Fruit fly (Drosophila melanogaster) whole organism, wandering third instar larva: ENCODE measurements around the gene vers.

Experiments used
- Abd-B ChIP-seq: fragments of >200 bp; optimal IDR thresholded peaks from 2 replicates; lab custom pipeline; 2017; ENCODE audit warnings: missing biosample characterization, missing genetic modification characterization
- CG32264 ChIP-seq: fragments of 200-800 bp; sonication (Bioruptor generic); optimal IDR thresholded peaks from 2 replicates; lab custom pipeline; 2016; ENCODE audit warnings: missing biosample characterization, missing genetic modification characterization
- CG9705 ChIP-seq: fragments of 200-800 bp; sonication (Bioruptor generic); optimal IDR thresholded peaks from 2 replicates; lab custom pipeline; 2018; ENCODE audit warnings: missing biosample characterization, mild to moderate bottlenecking, missing genetic modification characterization
- CrebA ChIP-seq: fragments of 200-800 bp; sonication (Bioruptor generic); optimal IDR thresholded peaks from 2 replicates; lab custom pipeline; 2016; ENCODE audit warnings: missing biosample characterization, mild to moderate bottlenecking, missing genetic modification characterization, borderline replicate concordance
- Dfd ChIP-seq: fragments of >200 bp; optimal IDR thresholded peaks from 2 replicates; lab custom pipeline; 2017; ENCODE audit warnings: missing biosample characterization, missing genetic modification characterization
- Dif ChIP-seq: fragments of 200-275, 200-300 bp; sonication (Bioruptor generic); optimal IDR thresholded peaks from 2 replicates; lab custom pipeline; 2018; ENCODE audit warnings: missing biosample characterization, missing genetic modification characterization; ENCODE audit not compliant: partially characterized antibody
- HLH106 ChIP-seq: fragments of 200-800 bp; optimal IDR thresholded peaks from 3 replicates; lab custom pipeline; 2019; ENCODE audit warnings: missing biosample characterization, mild to moderate bottlenecking, missing genetic modification characterization, moderate library complexity
- Hnf4 ChIP-seq: fragments of 200-800 bp; sonication (Bioruptor generic); optimal IDR thresholded peaks from 2 replicates; lab custom pipeline; 2016; ENCODE audit warnings: missing biosample characterization, mild to moderate bottlenecking, missing genetic modification characterization
- Hr78 ChIP-seq: fragments of >200 bp; optimal IDR thresholded peaks from 2 replicates; lab custom pipeline; 2017; ENCODE audit warnings: missing biosample characterization, missing genetic modification characterization
- Hr83 ChIP-seq: fragments of 200-300 bp; sonication (Bioruptor generic); optimal IDR thresholded peaks from 2 replicates; lab custom pipeline; 2016; ENCODE audit warnings: missing biosample characterization, mild to moderate bottlenecking, missing genetic modification characterization, moderate library complexity; ENCODE audit not compliant: poor library complexity, severe bottlenecking
- Jra ChIP-seq: sonication (Bioruptor generic); optimal IDR thresholded peaks from 2 replicates; lab custom pipeline; 2016; ENCODE audit warnings: missing biosample characterization, missing genetic modification characterization
- Myc ChIP-seq: fragments of >200 bp; optimal IDR thresholded peaks from 2 replicates; lab custom pipeline; 2017
- N ChIP-seq: fragments of >200 bp; optimal IDR thresholded peaks from 2 replicates; lab custom pipeline; 2018; ENCODE audit warnings: missing biosample characterization, missing external identifiers, missing genetic modification characterization
- OdsH ChIP-seq: fragments of 200-800 bp; sonication (Bioruptor generic); optimal IDR thresholded peaks from 2 replicates; lab custom pipeline; 2016; ENCODE audit warnings: missing biosample characterization, mild to moderate bottlenecking, missing genetic modification characterization
- Rel ChIP-seq, 2 experiments: fragments of 200-800 bp; sonication (Bioruptor generic) in 1 of 2; optimal IDR thresholded peaks; 2 replicates in 1 of 2; 3 replicates in 1 of 2; lab custom pipeline; 2016 to 2019; ENCODE audit warnings: mild to moderate bottlenecking in 2 of 2, missing biosample characterization in 2 of 2, missing genetic modification characterization in 2 of 2, moderate library complexity in 1 of 2
- Sp1 ChIP-seq: fragments of 200-800 bp; sonication (Bioruptor generic); optimal IDR thresholded peaks from 3 replicates; lab custom pipeline; 2019; ENCODE audit warnings: missing biosample characterization, mild to moderate bottlenecking, missing genetic modification characterization, moderate library complexity
- Vsx2 ChIP-seq: fragments of 200-300, 225-300 bp; sonication (Bioruptor generic); optimal IDR thresholded peaks from 2 replicates; lab custom pipeline; 2018; ENCODE audit warnings: missing biosample characterization, missing genetic modification characterization; ENCODE audit not compliant: partially characterized antibody
- br ChIP-seq: fragments of 200-800 bp; sonication (Bioruptor generic); optimal IDR thresholded peaks from 2 replicates; lab custom pipeline; 2016; ENCODE audit warnings: missing biosample characterization, missing genetic modification characterization
- brk ChIP-seq: fragments of 200-800 bp; sonication (Bioruptor generic); optimal IDR thresholded peaks from 2 replicates; lab custom pipeline; 2016; ENCODE audit warnings: missing biosample characterization, mild to moderate bottlenecking, missing genetic modification characterization
- dl ChIP-seq, 2 experiments: fragments of 175-275, 200-275 bp in 1 of 2; fragments of 200-275 bp in 1 of 2; sonication (Bioruptor generic); optimal IDR thresholded peaks; lab custom pipeline; 2018; ENCODE audit warnings: mild to moderate bottlenecking in 2 of 2, missing biosample characterization in 2 of 2, missing genetic modification characterization in 2 of 2, moderate library complexity in 2 of 2; ENCODE audit not compliant: partially characterized antibody in 2 of 2, insufficient read depth in 1 of 2
- dmrt93B ChIP-seq: fragments of 200-800 bp; sonication (Bioruptor generic); optimal IDR thresholded peaks from 2 replicates; lab custom pipeline; 2018; ENCODE audit warnings: missing biosample characterization, mild to moderate bottlenecking, missing genetic modification characterization
- dsf ChIP-seq: sonication (Bioruptor generic); optimal IDR thresholded peaks from 2 replicates; lab custom pipeline; 2016; ENCODE audit warnings: missing biosample characterization, missing genetic modification characterization, borderline replicate concordance
- ey ChIP-seq: fragments of 200-800 bp; sonication (Bioruptor generic); optimal IDR thresholded peaks from 2 replicates; lab custom pipeline; 2016; ENCODE audit warnings: missing biosample characterization, missing genetic modification characterization
- foxo ChIP-seq, 2 experiments: fragments of 200-800 bp; sonication (Bioruptor generic); optimal IDR thresholded peaks; 2 replicates in 1 of 2; 3 replicates in 1 of 2; lab custom pipeline; 2016 to 2017; ENCODE audit warnings: missing biosample characterization in 2 of 2, missing genetic modification characterization in 2 of 2
- fru ChIP-seq: fragments of 200-800 bp; sonication (Bioruptor generic); optimal IDR thresholded peaks from 3 replicates; lab custom pipeline; 2016; ENCODE audit warnings: missing biosample characterization, mild to moderate bottlenecking, missing genetic modification characterization
- h ChIP-seq: fragments of 200-800 bp; sonication (Bioruptor generic); optimal IDR thresholded peaks from 3 replicates; lab custom pipeline; 2016; ENCODE audit warnings: missing biosample characterization, mild to moderate bottlenecking, missing genetic modification characterization
- jim ChIP-seq: fragments of 175-275, 200-325 bp; sonication (Bioruptor generic); optimal IDR thresholded peaks from 2 replicates; lab custom pipeline; 2016; ENCODE audit warnings: missing biosample characterization, mild to moderate bottlenecking, missing genetic modification characterization
- lola ChIP-seq: fragments of >200 bp; optimal IDR thresholded peaks from 2 replicates; lab custom pipeline; 2017; ENCODE audit warnings: missing biosample characterization, missing genetic modification characterization
- psq ChIP-seq: fragments of 200-800 bp; sonication (Bioruptor generic); optimal IDR thresholded peaks from 3 replicates; lab custom pipeline; 2017; ENCODE audit warnings: missing biosample characterization, mild to moderate bottlenecking, missing genetic modification characterization, moderate library complexity
- rgr ChIP-seq: fragments of 200-800 bp; sonication (Bioruptor generic); optimal IDR thresholded peaks from 3 replicates; lab custom pipeline; 2016; ENCODE audit warnings: missing biosample characterization, mild to moderate bottlenecking, missing genetic modification characterization
- sage ChIP-seq: fragments of 200-800 bp; sonication (Bioruptor generic); optimal IDR thresholded peaks from 2 replicates; lab custom pipeline; 2016; ENCODE audit warnings: missing biosample characterization, mild to moderate bottlenecking, missing genetic modification characterization
- sv ChIP-seq: fragments of 200-800 bp; sonication (Bioruptor generic); optimal IDR thresholded peaks from 3 replicates; lab custom pipeline; 2016; ENCODE audit warnings: missing biosample characterization, missing genetic modification characterization
- tai ChIP-seq: sonication (Bioruptor generic); optimal IDR thresholded peaks from 2 replicates; lab custom pipeline; 2016; ENCODE audit warnings: missing biosample characterization, missing genetic modification characterization
- usp ChIP-seq: fragments of >200 bp; optimal IDR thresholded peaks from 2 replicates; lab custom pipeline; 2017; ENCODE audit warnings: missing biosample characterization, missing genetic modification characterization

Gene vers

DNA sequence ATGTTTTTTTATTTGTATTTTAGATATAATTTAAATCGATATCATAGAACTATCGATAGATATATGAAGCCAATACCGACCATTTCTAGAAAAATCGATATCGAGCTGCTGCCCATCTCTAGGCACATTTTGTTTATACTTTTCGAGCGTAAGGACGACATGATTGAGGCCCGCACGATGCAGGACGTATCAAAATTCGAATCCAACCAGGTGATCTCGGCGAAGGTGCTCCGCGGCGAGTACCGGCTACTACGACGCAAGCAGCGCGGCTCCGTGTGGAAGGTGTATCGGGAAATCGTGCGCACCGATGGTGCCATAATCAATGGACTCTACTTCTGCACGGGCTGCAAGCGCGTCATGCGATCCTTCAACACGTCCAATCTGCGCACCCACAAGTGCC, 2.3 kb downstream of the vers start, which contains the start of gene ssp:
TSS of gene ssp (plus strand) at position 102 of the 400 bp plus-strand sequence.
- TF ChIP-seq ey (no peak), tai (no peak), dsf (GFP tag; lab: Kevin White, UChicago) (no peak), br (no peak)

DNA sequence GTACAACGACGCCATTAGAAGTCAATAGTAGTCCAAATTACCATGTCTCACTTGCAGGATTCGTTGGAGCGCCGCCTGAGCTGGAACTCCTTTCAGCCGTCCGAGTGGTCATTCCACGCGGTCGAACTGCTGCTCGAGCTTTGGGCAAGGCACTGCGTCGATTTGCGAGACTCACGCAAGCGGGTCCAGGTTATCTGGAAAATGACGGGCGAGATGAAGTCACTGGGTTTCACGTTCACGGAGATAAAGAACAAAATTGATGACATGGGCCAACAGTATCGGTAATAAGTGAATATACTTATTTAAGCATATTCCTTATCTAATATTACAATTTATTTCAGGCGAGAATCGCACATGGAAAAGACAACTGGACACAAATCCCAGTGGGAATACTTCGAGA, 2.7 kb downstream of the vers start:
- TF ChIP-seq h (no peak), foxo (GFP tag; optimal IDR thresholded peaks at IDR 0.05; lab: Kevin White, UChicago) (no peak), br (no peak), sage (GFP tag; lab: Kevin White, UChicago) (no peak), dmrt93B (GFP tag; lab: Kevin White, UChicago) (no peak), Vsx2 (GFP tag; lab: Kevin White, UChicago) (no peak), rgr (no peak), Dfd (no peak), Hr78 (GFP tag; lab: Kevin White, UChicago) (no peak), jim (no peak), CG32264 (GFP tag; lab: Kevin White, UChicago) (no peak), Abd-B (GFP tag; lab: Kevin White, UChicago) (no peak), Rel (GFP tag; optimal IDR thresholded peaks at IDR 0.05; lab: Kevin White, UChicago) (no peak), Rel (tag; optimal IDR thresholded peaks at IDR 0.05; lab: Kevin White, UChicago) (no peak), psq (GFP tag; lab: Kevin White, UChicago) (no peak), fru (GFP tag; lab: Kevin White, UChicago) (no peak), Jra (GFP tag; lab: Kevin White, UChicago) (no peak)

DNA sequence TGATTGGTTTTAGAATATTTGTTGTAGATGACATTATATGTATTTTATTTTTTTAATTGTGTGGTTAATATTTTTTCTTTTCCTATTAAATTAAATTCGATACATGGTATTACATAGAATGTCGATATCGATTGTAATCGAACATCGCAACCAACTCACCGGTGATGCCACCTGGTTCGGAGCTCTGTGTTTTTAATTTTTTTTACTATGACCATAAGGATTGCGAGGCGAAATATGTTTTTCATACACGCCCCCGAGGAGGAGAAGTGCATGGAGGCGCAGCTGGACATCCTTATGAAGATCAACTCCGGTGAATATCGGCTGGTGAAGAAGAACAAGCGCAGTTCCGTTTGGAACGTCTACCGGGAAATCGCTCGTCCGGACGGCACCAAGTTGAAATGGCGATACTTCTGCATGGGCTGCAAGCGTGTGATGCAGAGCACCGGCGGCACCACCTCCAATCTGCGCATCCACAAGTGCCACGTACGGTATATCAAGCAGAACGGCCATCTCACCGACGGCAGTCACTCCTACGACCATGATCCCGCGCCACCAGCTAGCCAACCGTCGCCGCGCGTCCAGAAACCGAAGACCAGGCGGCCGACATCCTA, 4.1 kb downstream of the vers start, which contains the start of gene CG11560:
TSS of gene CG11560 (plus strand) at position 145 of the 611 bp plus-strand sequence.
- TF ChIP-seq rgr (no peak), Hr83 (GFP tag; lab: Kevin White, UChicago) (no peak), Myc (lab: Kevin White, UChicago) (no peak), usp (GFP tag; lab: Kevin White, UChicago) (no peak), ey (no peak), HLH106 (no peak), dmrt93B (GFP tag; lab: Kevin White, UChicago) (no peak), dl (GFP tag; optimal IDR thresholded peaks at IDR 0.05; lab: Kevin White, UChicago; ENCODE audit: insufficient read depth in 1 of 2, partially characterized antibody in 2 of 2) (no peak), Hr78 (GFP tag; lab: Kevin White, UChicago) (no peak), Vsx2 (GFP tag; lab: Kevin White, UChicago) (no peak), Rel (GFP tag; optimal IDR thresholded peaks at IDR 0.05; lab: Kevin White, UChicago) (no peak), Rel (tag; optimal IDR thresholded peaks at IDR 0.05; lab: Kevin White, UChicago) (no peak)

DNA sequence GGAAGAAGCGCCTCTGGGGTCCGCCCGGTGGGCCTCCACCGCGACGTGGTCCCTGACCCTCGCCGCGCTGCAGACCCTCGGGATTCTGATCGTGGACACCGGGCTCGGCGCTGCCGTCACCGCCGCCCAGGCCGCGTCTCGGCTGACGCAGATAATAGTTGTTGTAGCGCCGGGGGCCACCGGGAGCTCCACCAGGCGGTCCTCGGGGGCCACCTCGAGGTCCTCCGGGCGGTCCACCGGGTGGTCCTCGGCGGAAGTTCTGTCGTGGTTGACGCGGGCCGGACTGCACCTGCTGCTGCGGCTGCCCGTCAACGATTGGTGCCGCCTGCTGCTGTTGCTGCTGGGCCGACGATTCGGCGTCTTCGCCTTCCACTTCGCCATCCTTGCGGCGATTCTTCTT, 7.0 kb downstream of the vers start:
- TF ChIP-seq Dfd (peak; percentile 99), Myc (lab: Kevin White, UChicago) (no peak)
- TF ChIP-seq, all 38 proteins: peak for 1

DNA sequence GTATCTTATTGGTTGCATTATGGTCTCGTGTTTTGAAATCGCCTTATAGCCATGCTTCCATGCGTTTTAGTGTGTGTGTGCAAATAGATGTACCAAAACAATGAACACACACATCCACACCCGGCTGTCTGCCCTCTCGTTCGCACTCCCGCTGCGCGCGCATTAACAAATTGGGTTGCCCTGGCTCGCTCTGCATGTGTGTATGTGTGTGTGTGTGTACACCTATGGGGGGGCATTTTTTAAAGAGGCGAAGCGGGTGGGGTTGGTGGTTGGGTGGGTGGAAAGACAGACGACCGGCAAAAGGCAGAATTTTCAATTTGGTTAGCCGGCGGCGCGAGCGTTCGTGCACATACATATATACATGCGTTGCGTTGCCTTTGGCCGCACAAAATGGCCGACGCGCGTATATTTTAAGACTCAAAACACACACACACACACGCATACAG, 8.3 kb downstream of the vers start:
- TF ChIP-seq foxo (GFP tag; optimal IDR thresholded peaks at IDR 0.05; lab: Kevin White, UChicago) (peak in 1 of 2 experiments; percentile 34), Dif (GFP tag; lab: Kevin White, UChicago) (peak; percentile 73), psq (GFP tag; lab: Kevin White, UChicago) (peak; percentile 47), Hr83 (GFP tag; lab: Kevin White, UChicago) (peak; percentile 87), Rel (GFP tag; optimal IDR thresholded peaks at IDR 0.05; lab: Kevin White, UChicago) (no peak), Rel (tag; optimal IDR thresholded peaks at IDR 0.05; lab: Kevin White, UChicago) (peak; percentile 76), CrebA (no peak), h (peak; percentile 74), rgr (peak; percentile 54), sage (GFP tag; lab: Kevin White, UChicago) (no peak), Sp1 (GFP tag; lab: Kevin White, UChicago) (peak; percentile 36), dsf (GFP tag; lab: Kevin White, UChicago) (no peak), Hnf4 (GFP tag; lab: Kevin White, UChicago) (no peak), CG9705 (GFP tag; lab: Kevin White, UChicago) (peak; percentile 6), HLH106 (peak; percentile 36), Hr78 (GFP tag; lab: Kevin White, UChicago) (peak; percentile 68), sv (no peak), dmrt93B (GFP tag; lab: Kevin White, UChicago) (no peak), fru (GFP tag; lab: Kevin White, UChicago) (no peak), dl (GFP tag; optimal IDR thresholded peaks at IDR 0.05; lab: Kevin White, UChicago; ENCODE audit: insufficient read depth in 1 of 2, partially characterized antibody in 2 of 2) (no peak), lola (no peak), tai (no peak), Myc (lab: Kevin White, UChicago) (no peak), N (GFP tag; lab: Kevin White, UChicago) (peak; percentile 93), Abd-B (GFP tag; lab: Kevin White, UChicago) (peak; percentile 58), brk (GFP tag; lab: Kevin White, UChicago) (no peak), OdsH (no peak)
